Fruit fly (Drosophila melanogaster) whole organism: ENCODE data around the gene CG1774.
A peak's percentile ranks its signal among the peaks of the same experiment; 100 is the strongest.

ENCODE experiments used
- CG8478 ChIP-seq: fragments of >200 bp; optimal IDR thresholded peaks from 2 replicates; lab custom pipeline; 2018; ENCODE audit warnings: inconsistent platforms
- Dll ChIP-seq: fragments of >200 bp; optimal IDR thresholded peaks from 2 replicates; lab custom pipeline; 2017
- EcR ChIP-seq, 2 experiments: fragments of >200 bp; optimal IDR thresholded peaks; 2 replicates each; lab custom pipeline; 2017; ENCODE audit warnings: missing biosample characterization in 2 of 2, missing genetic modification characterization in 2 of 2, missing genetic modification reagents in 2 of 2
- pan ChIP-seq: fragments of >200 bp; optimal IDR thresholded peaks from 2 replicates; lab custom pipeline; 2017
- psq ChIP-seq: fragments of >200 bp; optimal IDR thresholded peaks from 2 replicates; lab custom pipeline; 2017
- usp ChIP-seq: fragments of >200 bp; optimal IDR thresholded peaks from 2 replicates; lab custom pipeline; 2017; ENCODE audit warnings: missing biosample characterization, missing genetic modification characterization, mixed read lengths

The CG1774 gene

dm6 chr3R:31606242-31607143 lies 13.9 kb downstream of the CG1774 start:
- no peak for TF ChIP-seq pan
- TF ChIP-seq psq (lab: Kevin White, UChicago) = no peak
- TF ChIP-seq Dll (lab: Kevin White, UChicago) = no peak
- TF ChIP-seq EcR (GFP tag; optimal IDR thresholded peaks at IDR 0.05; lab: Kevin White, UChicago) = no peak
- TF ChIP-seq usp (GFP tag; lab: Kevin White, UChicago) = no peak
- no peak for TF ChIP-seq CG8478 (lab: Kevin White, UChicago)

DNA sequence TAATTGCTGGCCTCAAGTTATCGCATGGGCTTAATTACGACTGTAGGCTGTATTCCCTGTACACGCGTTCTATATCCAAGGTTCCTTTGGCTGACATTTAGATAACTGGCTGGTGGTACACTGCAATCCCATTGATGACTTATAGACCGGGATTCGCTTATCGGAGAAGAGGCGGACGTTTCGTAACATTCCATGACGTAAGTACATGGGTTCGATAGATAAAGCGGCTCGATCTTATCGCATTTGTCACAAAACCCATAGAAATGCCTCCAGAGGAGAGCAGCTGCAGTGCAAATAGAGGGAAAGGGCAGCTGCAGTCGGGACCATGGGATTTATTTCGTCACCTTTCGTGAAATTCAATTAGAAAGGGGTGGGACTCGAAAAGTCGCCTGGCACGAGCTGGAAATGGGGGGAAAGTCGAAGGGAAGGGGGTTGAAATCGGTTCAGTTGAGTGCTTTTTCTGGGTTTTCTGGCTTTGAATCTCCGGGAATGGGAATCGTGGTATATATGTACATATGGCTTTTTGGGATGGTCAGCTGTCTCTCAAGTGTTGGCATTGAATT lies 14.8 kb downstream of the CG1774 start:
- no peak for TF ChIP-seq CG8478 (lab: Kevin White, UChicago)
- TF ChIP-seq EcR (GFP tag; optimal IDR thresholded peaks at IDR 0.05; lab: Kevin White, UChicago) = no peak
- no peak for TF ChIP-seq pan
- no peak for TF ChIP-seq psq (lab: Kevin White, UChicago)
- no peak for TF ChIP-seq Dll (lab: Kevin White, UChicago)
- TF ChIP-seq usp (GFP tag; lab: Kevin White, UChicago) = no peak

DNA sequence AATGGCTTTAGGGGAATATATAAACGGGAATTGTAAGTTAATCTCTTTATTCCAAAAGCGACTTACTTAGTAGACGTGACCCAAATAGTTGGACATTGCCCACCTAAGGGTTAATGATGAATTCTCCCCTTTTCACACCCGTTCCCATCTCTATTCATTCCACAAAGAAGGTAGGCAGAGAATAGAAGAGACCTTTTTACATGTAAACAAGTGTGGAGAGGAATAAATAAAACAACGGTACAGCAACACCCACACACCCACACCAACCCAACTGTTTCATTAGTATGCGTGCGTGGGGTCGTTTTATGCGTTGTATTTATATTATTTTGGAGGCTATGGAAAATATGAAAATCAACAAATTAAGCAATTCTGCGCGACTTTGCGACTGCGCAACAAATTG lies 15.4 kb downstream of the CG1774 start:
- TF ChIP-seq pan = no peak
- TF ChIP-seq CG8478 (lab: Kevin White, UChicago) = no peak
- TF ChIP-seq usp (GFP tag; lab: Kevin White, UChicago) = no peak
- TF ChIP-seq Dll (lab: Kevin White, UChicago) = no peak
- TF ChIP-seq EcR (GFP tag; optimal IDR thresholded peaks at IDR 0.05; lab: Kevin White, UChicago) = no peak

DNA sequence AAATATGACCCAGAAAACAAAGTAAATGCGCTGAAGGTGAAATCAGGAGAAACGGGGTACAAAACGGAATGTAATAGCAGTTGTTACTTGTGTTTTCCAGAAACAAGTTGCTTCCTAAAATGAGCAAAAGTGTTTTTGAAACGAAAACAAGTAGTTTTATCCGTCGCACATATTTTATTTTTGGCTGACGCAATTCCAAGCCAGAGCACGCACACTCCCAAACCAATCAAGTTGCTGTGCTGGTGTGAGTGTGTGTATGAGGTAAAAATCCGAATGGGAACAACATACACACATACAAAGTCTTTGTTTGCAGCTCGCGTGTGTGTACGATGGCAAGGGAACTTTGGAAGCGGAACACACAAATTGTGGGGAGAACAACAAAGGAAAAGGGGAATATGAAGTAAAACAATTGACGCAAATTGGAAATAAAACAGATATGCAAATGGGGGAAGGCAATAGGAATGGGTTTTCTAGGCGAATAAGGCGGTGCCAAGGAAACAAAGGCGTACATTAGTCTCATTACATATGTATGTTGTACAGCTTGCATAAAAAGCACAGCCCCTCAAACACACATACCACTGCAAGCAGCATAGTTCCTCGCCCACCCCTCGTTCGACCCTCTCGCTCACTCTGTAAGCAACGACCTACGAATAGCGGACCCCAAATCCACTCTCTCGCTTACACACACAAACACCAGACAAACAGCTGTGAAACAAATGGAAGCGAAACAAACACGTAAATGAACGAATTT lies 16.0 kb downstream of the CG1774 start:
- TF ChIP-seq CG8478 (lab: Kevin White, UChicago) = peak; percentile 46
- TF ChIP-seq psq (lab: Kevin White, UChicago) = no peak
- no peak for TF ChIP-seq EcR (GFP tag; optimal IDR thresholded peaks at IDR 0.05; lab: Kevin White, UChicago)
- no peak for TF ChIP-seq Dll (lab: Kevin White, UChicago)
- TF ChIP-seq usp (GFP tag; lab: Kevin White, UChicago) = no peak
- no peak for TF ChIP-seq pan

DNA sequence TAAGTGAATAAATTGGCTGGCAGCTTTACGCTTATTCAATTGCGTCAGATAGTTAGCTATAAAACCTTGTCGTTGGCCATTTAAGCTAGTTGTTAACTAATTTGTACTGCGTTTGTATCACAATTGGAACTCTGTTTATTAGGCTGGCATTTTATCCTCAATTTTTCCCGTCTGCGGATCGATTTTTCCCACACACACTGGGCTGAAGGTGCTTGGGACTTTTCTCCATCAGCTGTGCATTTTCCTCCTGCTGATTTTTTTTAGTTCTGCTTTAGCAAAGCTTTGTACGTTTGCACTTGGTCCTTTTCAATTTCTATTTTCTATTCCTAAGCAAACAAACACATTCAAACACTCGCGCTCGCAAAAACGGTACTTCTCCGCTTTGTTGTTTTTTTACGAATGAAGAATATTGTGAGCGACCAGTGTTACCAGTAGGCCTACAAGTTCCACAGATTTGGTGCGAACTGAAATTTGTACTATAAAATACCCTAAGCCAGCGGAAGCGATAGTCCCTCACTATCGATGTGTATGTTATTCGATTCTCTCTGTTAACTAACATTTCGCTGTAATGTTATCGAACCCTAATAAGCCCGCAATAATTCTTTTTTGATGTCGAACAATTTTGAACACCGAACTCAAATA lies 16.9 kb downstream of the CG1774 start:
- TF ChIP-seq Dll (lab: Kevin White, UChicago) (no peak), pan (no peak), EcR (GFP tag; optimal IDR thresholded peaks at IDR 0.05; lab: Kevin White, UChicago) (no peak), psq (lab: Kevin White, UChicago) (no peak)

- TF ChIP-seq Dll (lab: Kevin White, UChicago) (no peak), EcR (GFP tag; optimal IDR thresholded peaks at IDR 0.05; lab: Kevin White, UChicago) (no peak), CG8478 (lab: Kevin White, UChicago) (no peak), psq (lab: Kevin White, UChicago) (no peak), pan (no peak), usp (GFP tag; lab: Kevin White, UChicago) (no peak)
These were observed 18.3 kb downstream of the CG1774 start, which contains the start of gene Med for dm6 chr3R:31610639-31611594. TSS of gene Med (plus strand) at chr3R:31611046.

dm6 chr3R:31612564-31612963 lies 20.0 kb downstream of the CG1774 start, which contains the start of gene CycG:
TSS of gene CycG (minus strand) at chr3R:31612664.
- no peak for TF ChIP-seq psq (lab: Kevin White, UChicago)
- TF ChIP-seq CG8478 (lab: Kevin White, UChicago) = no peak
- TF ChIP-seq usp (GFP tag; lab: Kevin White, UChicago) = no peak
- TF ChIP-seq EcR (GFP tag; optimal IDR thresholded peaks at IDR 0.05; lab: Kevin White, UChicago) = no peak
- no peak for TF ChIP-seq pan
- no peak for TF ChIP-seq Dll (lab: Kevin White, UChicago)

DNA sequence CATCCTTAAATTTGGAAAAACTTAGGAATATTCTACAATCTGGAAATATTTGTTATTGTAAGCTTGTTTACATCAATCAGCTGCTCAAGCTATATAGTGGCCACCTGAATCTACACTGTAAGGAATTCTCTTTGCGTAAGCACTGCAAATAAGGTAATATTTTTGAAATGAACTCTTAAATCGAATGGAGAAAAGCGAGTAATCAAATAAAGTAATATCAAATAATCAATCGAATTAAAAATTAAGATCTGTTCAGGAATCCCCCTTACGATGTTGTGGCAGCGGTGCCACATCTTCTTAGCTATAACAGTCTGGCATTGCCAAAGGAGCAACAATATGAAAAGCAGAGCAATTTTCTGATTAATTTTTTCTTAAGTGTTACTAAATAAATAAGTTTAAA lies 23.4 kb downstream of the CG1774 start, which contains the start of the genes Mnat9 and CG1792:
Gene Mnat9, minus strand, starts transcription at position 160 of the 400 bp plus-strand sequence.
Gene CG1792, plus strand, starts transcription at position 303 of the 400 bp plus-strand sequence.
- TF ChIP-seq CG8478 (lab: Kevin White, UChicago) (no peak), Dll (lab: Kevin White, UChicago) (no peak)

DNA sequence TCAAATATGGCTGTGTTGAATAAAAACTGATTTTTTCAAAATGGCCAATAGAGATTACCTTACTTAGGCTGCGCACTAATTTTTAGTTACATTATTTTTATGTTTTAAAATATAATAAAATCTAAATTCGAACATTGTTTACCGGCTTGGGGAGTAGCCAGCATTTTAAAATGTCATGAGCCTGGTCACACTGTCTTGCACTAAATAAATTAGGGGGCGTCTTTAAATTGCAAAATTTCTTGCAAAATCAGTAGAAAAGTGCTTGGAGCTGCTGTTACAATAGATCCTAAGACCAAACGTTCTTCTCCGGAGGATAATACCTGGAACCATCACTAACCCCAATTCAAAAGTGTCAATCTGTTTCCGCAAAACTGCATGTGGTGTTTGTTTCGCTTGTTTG lies 25.2 kb downstream of the CG1774 start, which contains the start of gene pasha:
Gene pasha, plus strand, starts transcription at position 177 of the 400 bp plus-strand sequence.
- TF ChIP-seq usp (GFP tag; lab: Kevin White, UChicago) (no peak), pan (no peak)

- TF ChIP-seq Dll (lab: Kevin White, UChicago) = no peak
- TF ChIP-seq CG8478 (lab: Kevin White, UChicago) = no peak
- no peak for TF ChIP-seq EcR (GFP tag; optimal IDR thresholded peaks at IDR 0.05; lab: Kevin White, UChicago)
- TF ChIP-seq usp (GFP tag; lab: Kevin White, UChicago) = no peak
These were observed 29.2 kb downstream of the CG1774 start, which contains the start of gene kek6 for dm6 chr3R:31621814-31622213. TSS of gene kek6 (plus strand) at chr3R:31622136.
